Fruit fly (Drosophila melanogaster) ovary, adult (tissue): ENCODE measurements around the gene CG11585.

ENCODE experiments used
- CG17801 ChIP-seq: fragments of 200-800 bp; optimal IDR thresholded peaks from 2 replicates; lab custom pipeline; 2019; ENCODE audit warnings: missing biosample characterization, mild to moderate bottlenecking, missing genetic modification characterization, moderate library complexity; ENCODE audit not compliant: partially characterized antibody

Gene CG11585

DNA sequence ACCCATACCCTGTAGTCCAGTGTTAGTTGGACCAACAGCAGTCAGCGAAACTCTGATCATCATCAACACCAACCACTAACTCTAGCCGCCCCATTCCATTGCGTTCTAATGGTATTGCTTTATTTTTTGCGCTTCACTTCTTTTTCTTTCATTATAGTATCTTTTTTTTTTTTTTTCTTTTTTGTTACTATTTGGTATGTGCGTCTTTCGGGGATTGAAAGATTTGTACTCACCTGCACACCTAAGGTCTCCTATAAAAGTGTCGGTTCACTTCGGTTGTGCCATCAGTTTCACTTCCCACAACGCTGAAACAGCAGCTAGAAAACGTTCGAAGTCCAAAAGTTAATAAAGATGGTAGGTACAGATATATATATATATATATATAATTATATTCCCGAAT lies at the start of gene CG11585:
Gene CG11585 (plus strand): TSS at position 301 of the 400 bp plus-strand sequence.
- TF ChIP-seq CG17801 (GFP tag; lab: Kevin White, UChicago): no peak

DNA sequence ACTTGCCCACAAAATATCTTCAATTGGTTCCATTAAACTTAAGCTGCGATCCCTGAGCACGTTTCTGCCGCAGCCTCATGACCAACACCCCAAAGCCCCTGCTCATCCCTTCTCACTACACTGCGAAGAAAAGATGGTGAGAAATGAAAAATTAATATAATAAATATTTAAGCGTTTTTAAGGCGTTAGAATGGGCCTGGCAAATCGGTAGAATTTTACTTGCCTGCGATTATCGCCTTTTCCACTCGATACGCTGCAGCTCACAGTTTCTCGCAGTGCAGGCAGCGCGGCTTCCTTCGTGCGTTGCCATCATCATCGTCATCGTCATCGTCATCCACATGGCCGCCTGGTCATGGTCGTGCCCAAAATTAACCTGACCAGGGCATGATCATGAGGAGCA lies 41.1 kb upstream of the CG11585 start:
- TF ChIP-seq CG17801 (GFP tag; lab: Kevin White, UChicago): no peak

DNA sequence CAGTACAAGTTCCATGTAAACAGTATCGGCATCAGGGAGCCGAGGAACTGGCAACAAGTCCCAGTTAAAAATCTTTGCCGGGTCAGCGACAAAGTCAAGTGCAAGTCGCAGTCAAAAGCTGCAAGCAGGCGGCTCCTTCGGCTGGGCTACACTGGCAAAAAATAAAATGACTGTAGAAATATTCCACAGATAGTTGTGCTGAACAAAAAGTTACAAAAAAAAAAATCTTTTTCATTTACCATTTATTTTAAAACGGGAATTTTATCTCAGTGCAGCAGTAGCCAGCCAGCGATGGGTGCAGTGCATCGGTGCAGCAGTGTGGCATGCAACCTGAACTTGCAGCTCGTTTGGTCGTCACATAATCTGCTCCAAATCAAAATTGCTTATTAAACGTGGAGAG lies 40.0 kb upstream of the CG11585 start:
- no peak for TF ChIP-seq CG17801 (GFP tag; lab: Kevin White, UChicago)

DNA sequence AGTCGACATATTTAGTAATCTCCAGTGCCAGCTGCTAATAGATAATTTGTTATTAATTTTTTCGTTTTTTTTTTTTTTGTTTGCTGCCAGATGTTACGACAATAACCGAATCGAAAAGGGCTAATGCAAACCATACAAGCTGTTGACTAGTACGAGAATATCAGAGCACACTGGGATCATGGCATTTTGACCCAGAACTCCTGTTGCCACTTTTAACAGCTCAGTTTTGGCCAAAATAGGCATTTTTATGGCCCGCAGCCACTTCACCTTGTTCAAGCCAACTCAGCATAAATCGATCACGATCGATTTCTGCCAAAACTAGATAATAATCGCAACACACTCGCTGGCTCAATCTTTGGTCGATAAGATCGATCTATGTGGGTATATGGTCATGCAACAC lies 37.4 kb upstream of the CG11585 start, which contains the start of gene CG12479:
Gene CG12479 (minus strand): TSS at position 101 of the 400 bp plus-strand sequence.
- no peak for TF ChIP-seq CG17801 (GFP tag; lab: Kevin White, UChicago)

DNA sequence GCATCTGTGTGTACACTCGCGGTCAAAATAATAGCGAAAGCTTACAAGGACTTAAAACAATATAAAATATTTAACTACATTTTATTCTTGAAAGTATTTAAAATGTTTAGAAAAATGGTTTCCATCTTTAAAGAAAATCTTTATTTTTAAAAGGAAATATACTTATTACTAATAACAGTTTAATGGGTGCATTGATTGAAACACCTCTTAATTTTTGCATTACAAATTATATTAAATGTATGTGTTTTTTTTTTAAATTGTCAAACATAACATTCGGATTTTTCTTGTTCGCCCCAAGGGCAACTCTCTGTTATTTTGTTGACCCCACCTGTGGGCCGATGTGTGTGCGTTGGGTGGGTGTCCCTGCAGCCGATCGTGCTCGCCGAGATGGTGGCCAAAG lies 35.6 kb upstream of the CG11585 start:
- no peak for TF ChIP-seq CG17801 (GFP tag; lab: Kevin White, UChicago)

DNA sequence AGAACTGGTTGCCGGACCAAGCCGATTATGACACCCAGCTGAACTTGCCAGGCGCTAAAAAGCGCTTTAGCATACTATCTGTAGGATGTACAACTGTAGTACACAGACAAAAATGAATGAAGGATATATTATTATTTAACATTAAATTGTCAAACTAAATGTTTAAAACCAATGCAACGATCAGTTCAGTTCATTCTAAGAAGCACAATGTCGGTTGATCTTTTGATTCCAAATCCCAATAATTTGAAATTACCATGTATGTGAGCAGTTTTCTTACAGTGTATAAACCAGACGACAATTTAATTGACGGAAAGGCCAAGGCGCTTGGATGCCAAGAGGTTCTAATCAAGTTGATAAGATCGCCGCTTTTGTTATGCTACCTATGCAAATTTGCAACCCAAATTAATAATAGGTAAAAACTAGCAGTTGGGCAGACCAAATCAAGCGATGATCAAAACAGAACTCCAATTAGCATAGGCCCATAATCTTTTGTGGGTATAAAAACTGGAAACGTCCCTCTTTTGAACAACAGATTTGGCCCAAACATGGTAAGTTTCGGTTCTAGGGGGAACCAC lies 20.2 kb upstream of the CG11585 start, which contains the start of gene CG12480:
Gene CG12480 (plus strand): TSS at position 525 of the 575 bp plus-strand sequence.
- no peak for TF ChIP-seq CG17801 (GFP tag; lab: Kevin White, UChicago)

DNA sequence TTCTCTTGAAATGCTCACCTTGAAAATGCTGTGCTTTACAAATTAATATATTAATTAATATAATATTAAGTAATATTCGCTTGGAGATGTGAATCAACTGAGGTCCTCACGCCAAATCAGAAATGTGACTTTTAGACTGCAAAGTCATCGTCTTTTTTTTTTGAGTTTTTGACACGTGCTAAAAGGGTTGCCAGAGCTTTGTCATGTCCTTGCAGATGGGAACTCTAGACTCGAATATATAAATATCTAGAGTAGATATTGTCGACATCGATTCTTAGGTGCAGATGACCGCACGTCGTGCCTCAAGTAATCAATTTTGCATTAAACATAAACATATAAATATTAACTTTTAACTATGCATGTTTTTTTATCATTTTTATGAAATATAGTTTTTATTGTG lies 16.8 kb upstream of the CG11585 start, which contains the start of gene betaNACtes1:
Gene betaNACtes1 (minus strand): TSS at position 101 of the 400 bp plus-strand sequence.
- no peak for TF ChIP-seq CG17801 (GFP tag; lab: Kevin White, UChicago)

DNA sequence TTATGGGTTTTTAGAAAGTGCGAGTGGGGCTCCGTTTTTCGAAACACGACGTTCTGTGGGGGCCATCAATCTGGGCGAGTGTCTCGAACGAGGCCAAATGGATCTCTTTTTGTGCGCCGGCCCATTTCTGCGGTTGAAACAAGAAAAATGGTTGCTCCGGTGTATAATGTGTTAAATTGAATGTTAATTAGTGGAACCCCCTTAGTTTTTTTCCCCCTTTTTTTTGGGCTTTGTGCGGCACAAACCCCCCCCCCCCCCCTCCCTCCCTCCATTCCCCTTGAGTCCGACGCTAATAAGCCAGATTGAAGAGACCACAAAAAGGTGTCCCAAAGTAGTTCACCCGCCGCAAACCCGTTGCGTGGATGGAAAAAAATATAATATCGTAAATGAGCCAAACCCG lies 15.7 kb upstream of the CG11585 start:
- no peak for TF ChIP-seq CG17801 (GFP tag; lab: Kevin White, UChicago)

DNA sequence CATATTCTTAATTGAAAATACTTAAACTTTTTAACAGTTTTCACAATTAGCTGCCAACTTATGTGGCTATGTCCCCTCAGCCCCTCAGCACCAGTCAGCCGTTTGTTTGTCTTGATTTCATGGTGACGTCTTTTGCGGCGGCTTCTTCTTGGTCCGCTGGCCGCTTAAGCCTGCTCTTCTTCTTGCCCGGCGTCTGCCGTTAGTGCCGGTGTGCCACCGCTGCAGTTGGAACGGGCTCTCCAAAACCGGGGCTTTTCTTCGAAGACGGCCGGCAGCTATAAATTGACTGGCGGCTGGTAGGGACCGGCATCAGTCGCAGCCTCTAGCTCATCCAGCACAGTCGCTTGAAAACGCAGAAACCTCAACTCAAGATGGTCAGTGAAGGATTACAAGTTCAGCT lies 14.9 kb upstream of the CG11585 start, which contains the start of gene CG1368:
Gene CG1368 (plus strand): TSS at position 301 of the 400 bp plus-strand sequence.
- no peak for TF ChIP-seq CG17801 (GFP tag; lab: Kevin White, UChicago)

DNA sequence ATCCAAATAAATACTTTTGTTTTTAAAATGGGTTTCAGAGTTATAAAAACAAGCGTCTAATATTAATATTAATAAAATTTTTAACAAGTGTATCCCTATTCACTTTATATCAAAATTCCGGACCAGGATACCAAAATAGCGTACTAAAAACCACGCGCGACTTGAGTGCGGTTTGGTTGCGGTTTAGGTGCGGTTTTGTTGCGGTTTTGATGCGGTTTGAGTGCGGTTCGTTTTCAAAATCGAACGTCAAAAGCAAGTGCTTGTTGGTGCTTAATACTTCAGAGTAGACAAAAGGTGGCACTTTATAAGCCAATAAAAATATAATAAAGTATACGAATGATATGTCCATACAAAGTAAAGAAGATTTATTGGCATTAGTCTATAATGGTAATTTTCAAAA lies 13.7 kb upstream of the CG11585 start:
- no peak for TF ChIP-seq CG17801 (GFP tag; lab: Kevin White, UChicago)

DNA sequence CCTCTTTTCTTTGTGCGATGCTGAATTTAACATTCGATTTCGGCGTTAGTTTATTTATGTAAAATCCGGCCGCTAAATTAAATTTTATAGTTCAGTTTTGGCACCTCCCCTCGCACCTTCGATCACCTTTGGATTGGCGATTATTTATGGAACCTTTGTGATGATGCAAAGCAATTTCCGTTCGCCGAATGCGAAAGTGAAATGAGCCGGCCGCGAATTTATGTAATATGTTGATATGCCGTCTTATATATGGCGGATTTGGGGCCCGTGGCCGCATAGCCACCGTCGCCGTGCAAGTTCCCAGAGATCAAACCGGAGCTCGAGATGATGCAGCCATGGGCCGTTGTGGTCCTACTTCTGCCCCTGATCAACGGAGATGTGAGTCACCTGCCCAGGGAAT lies 12.7 kb upstream of the CG11585 start, which contains the start of gene CG11581:
Gene CG11581 (plus strand): TSS at position 301 of the 400 bp plus-strand sequence.
- no peak for TF ChIP-seq CG17801 (GFP tag; lab: Kevin White, UChicago)

DNA sequence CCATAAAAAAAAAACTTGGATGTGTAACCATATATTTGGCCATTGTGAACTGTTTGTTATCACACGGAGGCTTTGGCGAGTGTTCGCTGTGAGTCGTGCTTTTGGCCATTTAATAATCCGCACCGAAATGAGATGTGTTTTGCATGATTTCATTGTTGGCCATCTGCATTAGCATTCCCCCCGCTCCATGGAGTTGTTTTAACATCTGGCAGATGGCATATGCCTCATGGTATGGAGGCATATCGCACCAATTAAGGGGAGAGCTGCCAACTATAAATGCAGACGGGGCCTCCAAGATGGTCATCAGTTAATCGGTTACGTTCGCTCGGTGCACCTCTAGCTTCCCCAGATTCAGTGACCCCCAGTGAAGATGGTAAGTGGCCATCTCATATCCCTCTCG lies 8.6 kb upstream of the CG11585 start, which contains the start of gene CG11584:
Gene CG11584 (plus strand): TSS at position 301 of the 400 bp plus-strand sequence.
- no peak for TF ChIP-seq CG17801 (GFP tag; lab: Kevin White, UChicago)

DNA sequence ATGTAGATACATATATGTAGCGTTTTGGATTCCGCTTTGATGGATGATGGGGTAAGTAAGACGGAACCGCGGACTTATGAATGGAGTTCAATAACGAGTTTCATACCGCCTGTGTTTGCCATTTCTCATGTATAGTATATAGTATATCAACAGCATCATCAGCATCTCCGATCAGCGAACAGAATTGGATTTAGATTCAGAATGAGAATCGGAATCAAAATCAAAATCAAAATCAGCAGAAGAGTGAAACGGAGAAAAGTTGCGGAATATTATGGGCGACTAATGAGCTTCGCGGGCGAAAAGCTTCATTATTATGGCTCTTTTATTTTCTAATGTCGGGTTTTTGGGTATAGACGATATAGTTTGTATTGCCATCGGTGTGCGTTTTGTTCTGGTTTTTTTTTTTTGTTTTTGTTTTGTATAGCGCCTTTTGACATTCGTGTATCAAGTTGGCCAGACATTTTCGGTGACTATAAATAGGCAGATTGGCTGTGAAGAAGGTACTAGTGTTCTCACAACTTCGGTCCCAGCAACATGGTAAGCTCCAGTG lies 5.2 kb upstream of the CG11585 start, which contains the start of gene CG32603:
Gene CG32603 (plus strand): TSS at position 500 of the 550 bp plus-strand sequence.
- no peak for TF ChIP-seq CG17801 (GFP tag; lab: Kevin White, UChicago)

DNA sequence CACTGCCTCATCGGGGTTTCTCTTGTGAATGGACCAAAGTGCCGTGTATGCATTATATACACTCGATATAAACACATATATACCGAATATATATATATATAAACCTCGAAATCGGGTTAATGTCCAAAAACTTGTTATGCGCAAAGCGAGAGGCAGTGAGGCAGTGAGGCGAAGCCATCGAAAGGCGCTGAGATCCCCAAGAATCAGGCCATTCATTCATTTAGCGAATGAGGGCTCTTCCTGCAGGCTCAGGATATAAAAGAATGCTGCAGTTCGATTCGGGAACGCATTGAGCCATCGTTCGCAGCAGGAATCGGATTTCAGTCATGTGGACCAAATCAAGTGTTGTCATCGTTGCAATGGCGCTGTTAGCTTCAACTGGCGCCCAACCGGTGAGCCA lies 2.4 kb upstream of the CG11585 start, which contains the start of gene CG12481:
Gene CG12481 (plus strand): TSS at position 301 of the 400 bp plus-strand sequence.
- no peak for TF ChIP-seq CG17801 (GFP tag; lab: Kevin White, UChicago)

DNA sequence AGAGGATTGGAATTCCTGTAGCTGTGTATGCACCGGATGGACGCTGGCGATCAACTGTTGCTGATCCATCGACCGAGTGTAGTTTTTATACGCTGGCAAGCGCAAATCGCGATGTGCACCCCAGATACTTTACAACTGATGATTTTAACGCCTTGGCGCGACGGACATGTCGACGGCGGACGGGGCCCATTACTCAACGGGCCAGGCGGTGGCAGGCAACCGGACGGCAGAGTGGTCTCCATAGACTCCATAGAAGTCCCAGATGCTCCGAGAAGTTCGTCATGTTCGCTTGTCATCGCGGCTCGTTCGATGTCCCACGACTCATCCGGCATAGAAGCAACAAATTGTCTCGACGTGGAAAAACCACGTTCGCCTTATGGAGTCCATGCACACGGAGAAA lies 2.6 kb downstream of the CG11585 start, which contains the start of gene CG13403:
Gene CG13403 (minus strand): TSS at position 101 of the 400 bp plus-strand sequence.
- TF ChIP-seq CG17801 (GFP tag; lab: Kevin White, UChicago): no peak

DNA sequence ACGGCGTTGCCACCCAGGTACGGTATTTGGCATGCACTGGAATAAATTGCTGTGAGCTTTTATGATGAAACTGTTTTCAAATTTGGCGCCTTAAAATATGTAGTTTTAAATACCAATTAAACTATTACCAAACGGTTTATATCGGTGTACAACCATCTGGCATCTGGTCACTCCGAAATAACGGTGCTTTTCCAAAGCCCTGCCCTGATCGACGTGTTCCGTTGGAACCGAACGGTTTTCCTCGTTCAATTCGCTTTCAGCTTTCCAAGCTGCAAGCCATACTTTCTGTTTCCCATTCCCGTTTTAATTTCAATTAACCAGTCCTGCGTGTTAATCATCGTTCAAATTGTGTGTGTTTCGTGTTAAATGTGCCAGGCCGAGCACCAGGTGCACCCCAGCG lies 3.7 kb downstream of the CG11585 start, which contains the start of gene yl:
Gene yl (plus strand): TSS at position 202 of the 400 bp plus-strand sequence.
- no peak for TF ChIP-seq CG17801 (GFP tag; lab: Kevin White, UChicago)
